Fruit fly (Drosophila melanogaster): Measurements from ENCODE around the gene CG43861.

CG43861 gene

DNA sequence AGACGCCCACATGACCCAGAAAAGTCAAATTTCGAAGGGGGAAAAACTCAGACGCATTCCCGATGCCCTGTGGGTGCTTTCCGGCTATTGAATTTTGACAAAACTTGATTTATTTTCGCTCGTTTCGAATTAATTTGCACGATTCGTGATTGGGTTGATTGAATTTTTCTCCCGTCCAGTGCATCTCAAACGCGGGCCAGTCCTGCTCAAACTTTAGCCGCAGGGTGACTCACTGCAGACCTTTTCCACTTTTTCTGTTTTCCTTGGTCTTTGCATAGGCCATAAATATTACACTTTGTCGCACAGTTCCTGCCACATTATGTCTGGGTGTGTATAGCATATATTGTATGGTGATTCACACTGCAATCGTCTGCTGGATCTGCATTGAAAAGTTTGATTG is 74.0 kb downstream of the CG43861 start (continued):
- no peak for TF ChIP-seq B-H2 (GFP tag; optimal IDR thresholded peaks at IDR 0.05)
- TF ChIP-seq maf-S (GFP tag; optimal IDR thresholded peaks at IDR 0.05) = no peak
- TF ChIP-seq cas (GFP tag; IDR thresholded peaks at IDR 0.05) = no peak
- no peak for TF ChIP-seq CG4360 (GFP tag; IDR thresholded peaks at IDR 0.05)
- peak; percentile 14 for TF ChIP-seq sens (GFP tag)
- peak; percentile 90 for TF ChIP-seq cad (GFP tag; optimal IDR thresholded peaks at IDR 0.05)
- no peak for TF ChIP-seq CG7786 (GFP tag; optimal IDR thresholded peaks at IDR 0.05)
- no peak for TF ChIP-seq CG16813 (GFP tag; IDR thresholded peaks at IDR 0.05; ENCODE audit: partially characterized antibody)
- TF ChIP-seq CG18619 (GFP tag; optimal IDR thresholded peaks at IDR 0.05) = no peak
- no peak for TF ChIP-seq CG18011 (GFP tag; optimal IDR thresholded peaks at IDR 0.05)
- no peak for TF ChIP-seq CG31388 (GFP tag; optimal IDR thresholded peaks at IDR 0.05)
- 0 out of 4 replicates have a peak, but pooled peaks have one; percentile 7 for TF ChIP-seq chinmo (GFP tag; IDR thresholded peaks at IDR 0.05; ENCODE audit: partially characterized antibody)
- 0 out of 3 replicates have a peak, but pooled peaks have one; percentile 7 for TF ChIP-seq knrl (GFP tag; IDR thresholded peaks at IDR 0.05; ENCODE audit: partially characterized antibody)
- no peak for TF ChIP-seq Atf6 (GFP tag; IDR thresholded peaks at IDR 0.05)
- no peak for TF ChIP-seq CG11723 (GFP tag; optimal IDR thresholded peaks at IDR 0.05)
- no peak for TF ChIP-seq CG7839 (tag; optimal IDR thresholded peaks at IDR 0.05)
- no peak for TF ChIP-seq Taf1 (GFP tag; IDR thresholded peaks at IDR 0.05)
- TF ChIP-seq CG8089 (GFP tag; optimal IDR thresholded peaks at IDR 0.05) = no peak
- TF ChIP-seq CG9876 (GFP tag; optimal IDR thresholded peaks at IDR 0.05) = no peak
- TF ChIP-seq kah (GFP tag; optimal IDR thresholded peaks at IDR 0.05) = no peak
- no peak for TF ChIP-seq CG13296 (GFP tag; optimal IDR thresholded peaks at IDR 0.05)
- 0 out of 3 replicates have a peak, but pooled peaks have one; percentile 31 for TF ChIP-seq CG2199 (GFP tag; IDR thresholded peaks at IDR 0.05)
- TF ChIP-seq CG4854 (GFP tag; optimal IDR thresholded peaks at IDR 0.05) = no peak
- no peak for TF ChIP-seq CG9727 (GFP tag; optimal IDR thresholded peaks at IDR 0.05)
- no peak for TF ChIP-seq Eip74EF (GFP tag; optimal IDR thresholded peaks at IDR 0.05)
- no peak for TF ChIP-seq disco-r (GFP tag; optimal IDR thresholded peaks at IDR 0.05)

- TF ChIP-seq lov (optimal IDR thresholded peaks at IDR 0.05) (no peak), lov (GFP tag; IDR thresholded peaks at IDR 0.05) (no peak), sens (GFP tag) (peak; percentile 63), sug (tag; optimal IDR thresholded peaks at IDR 0.05) (peak; percentile 22), dmrt11E (tag; optimal IDR thresholded peaks at IDR 0.05) (no peak), vvl (GFP tag; IDR thresholded peaks at IDR 0.05) (0 out of 2 replicates have a peak, but pooled peaks have one; percentile 7), CG2202 (tag; optimal IDR thresholded peaks at IDR 0.05) (no peak), gcm2 (GFP tag; optimal IDR thresholded peaks at IDR 0.05) (no peak), pnt (GFP tag; optimal IDR thresholded peaks at IDR 0.05) (no peak), Med (GFP tag) (peak; percentile 58), Hsf (GFP tag; optimal IDR thresholded peaks at IDR 0.05) (no peak), Mad (GFP tag; optimal IDR thresholded peaks at IDR 0.05) (no peak), CG2116 (GFP tag; optimal IDR thresholded peaks at IDR 0.05) (no peak), grn (GFP tag; optimal IDR thresholded peaks at IDR 0.05) (peak; percentile 15), CG12744 (GFP tag; optimal IDR thresholded peaks at IDR 0.05) (no peak), Bteb2 (GFP tag; optimal IDR thresholded peaks at IDR 0.05) (no peak), Hey (tag; optimal IDR thresholded peaks at IDR 0.05) (no peak), NfI (GFP tag; optimal IDR thresholded peaks at IDR 0.05) (no peak), repo (GFP tag; optimal IDR thresholded peaks at IDR 0.05) (no peak)
Observed at dm6 chr2L:19942510-19942909, 74.6 kb downstream of the CG43861 start.

All from whole organism, embryonic.